Fruit fly (Drosophila melanogaster): Measurements from ENCODE around the gene CG34288.

- no peak for TF ChIP-seq CG6808 (GFP tag; optimal IDR thresholded peaks at IDR 0.05)
- no peak for TF ChIP-seq CG6854 (GFP tag; optimal IDR thresholded peaks at IDR 0.05)
- TF ChIP-seq Blimp-1 (GFP tag; optimal IDR thresholded peaks at IDR 0.05), result no peak
- TF ChIP-seq CG7368 (GFP tag; optimal IDR thresholded peaks at IDR 0.05), result no peak
- TF ChIP-seq OdsH (GFP tag; optimal IDR thresholded peaks at IDR 0.05), result no peak
- no peak for TF ChIP-seq CG11902 (GFP tag; optimal IDR thresholded peaks at IDR 0.05)
- no peak for TF ChIP-seq Sox102F (GFP tag; optimal IDR thresholded peaks at IDR 0.05)
Observed at dm6 chr3R:22465984-22466530, 19.0 kb upstream of the CG34288 start, which contains the start of gene Pebp1.

Measured in whole organism, prepupa.